Worm (Caenorhabditis elegans) whole organism, L3 larva: ENCODE results near the gene R07B1.6.

ENCODE experiments used
- ceh-16 ChIP-seq: sonication (generic microtip); optimal IDR thresholded peaks from 2 replicates; lab custom pipeline; 2017; ENCODE audit warnings: missing biosample characterization, missing genetic modification characterization
- ceh-28 ChIP-seq: fragments of 150-350 bp; optimal IDR thresholded peaks from 2 replicates; lab custom pipeline; 2014; ENCODE audit warnings: missing biosample characterization, missing genetic modification reagents, missing genetic modification characterization
- ceh-9 ChIP-seq: sonication (generic microtip); optimal IDR thresholded peaks from 2 replicates; lab custom pipeline; 2018; ENCODE audit warnings: missing biosample characterization, missing genetic modification characterization
- daf-12 ChIP-seq: fragments of 150-350 bp; optimal IDR thresholded peaks from 2 replicates; lab custom pipeline; 2014; ENCODE audit warnings: missing biosample characterization, missing genetic modification reagents, missing genetic modification characterization
- egl-27 ChIP-seq: sonication (generic microtip); optimal IDR thresholded peaks from 4 replicates; lab custom pipeline; 2017; ENCODE audit warnings: missing biosample characterization, missing genetic modification reagents, missing genetic modification characterization
- elt-1 ChIP-seq: fragments of 150-350 bp; optimal IDR thresholded peaks from 2 replicates; lab custom pipeline; 2014; ENCODE audit warnings: missing biosample characterization, missing genetic modification characterization
- elt-2 ChIP-seq: sonication (generic microtip); optimal IDR thresholded peaks from 2 replicates; lab custom pipeline; 2016; ENCODE audit warnings: missing genetic modification reagents, mild to moderate bottlenecking, missing genetic modification characterization, missing compliant biosample characterization
- elt-3 ChIP-seq, 3 experiments: fragments of 150-350 bp in 1 of 3; sonication (generic microtip) in 2 of 3; optimal IDR thresholded peaks; 2 replicates in 2 of 3; 4 replicates in 1 of 3; lab custom pipeline; 2014 to 2017; ENCODE audit warnings: missing biosample characterization in 3 of 3, missing genetic modification characterization in 3 of 3
- jun-1 ChIP-seq: fragments of 150-350 bp; optimal IDR thresholded peaks from 2 replicates; lab custom pipeline; 2014; ENCODE audit warnings: missing biosample characterization, missing genetic modification reagents, missing genetic modification characterization
- nfya-1 ChIP-seq: sonication (generic microtip); optimal IDR thresholded peaks from 2 replicates; lab custom pipeline; 2017; ENCODE audit warnings: missing genetic modification characterization, mild to moderate bottlenecking, missing compliant biosample characterization, antibody characterized with exemption, moderate library complexity; ENCODE audit not compliant: insufficient read depth
- nhr-11 ChIP-seq: fragments of 150-350 bp; optimal IDR thresholded peaks from 2 replicates; lab custom pipeline; 2014; ENCODE audit warnings: missing biosample characterization, missing genetic modification characterization
- snpc-4 ChIP-seq: fragments of 150-350 bp; optimal IDR thresholded peaks from 2 replicates; lab custom pipeline; 2014; ENCODE audit warnings: missing biosample characterization, missing genetic modification characterization

- TF ChIP-seq elt-2 (peak; percentile 80), elt-1 (tag; lab: Kevin White, UChicago) (no peak), ceh-16 (no peak), jun-1 (tag; lab: Kevin White, UChicago) (no peak), ceh-9 (tag; lab: Kevin White, UChicago) (no peak), snpc-4 (no peak), ceh-28 (tag; lab: Kevin White, UChicago) (no peak), egl-27 (tag; lab: Kevin White, UChicago) (no peak), daf-12 (no peak), nhr-11 (tag; lab: Kevin White, UChicago) (no peak), elt-3 (tag; optimal IDR thresholded peaks at IDR 0.05; lab: Kevin White, UChicago) (no peak), nfya-1 (tag; lab: Kevin White, UChicago) (no peak)
Measured at ce11 chrX:9862916-9863624, 3.4 kb upstream of the R07B1.6 start, which contains the start of the genes gst-36 and R07B1.5.
